Worm (Caenorhabditis elegans): ENCODE measurements around the gene F49E10.2.

ce11 chrX:5905764-5906163 is 15.6 kb downstream of the F49E10.2 start:
- TF ChIP-seq snpc-4 (tag; optimal IDR thresholded peaks at IDR 0.05), result no peak
- no peak for TF ChIP-seq unc-62 (GFP tag; optimal IDR thresholded peaks at IDR 0.05 in 1 of 2)
- TF ChIP-seq unc-62 (tag; optimal IDR thresholded peaks at IDR 0.05), result no peak
- no peak for TF ChIP-seq nhr-41 (GFP tag; IDR thresholded peaks at IDR 0.05)
- no peak for TF ChIP-seq jun-1 (tag; optimal IDR thresholded peaks at IDR 0.05)
- no peak for TF ChIP-seq lir-3 (tag; optimal IDR thresholded peaks at IDR 0.05)
- no peak for TF ChIP-seq F26F4.8 (GFP tag; conservative IDR thresholded peaks at IDR 0.05)
